Worm (Caenorhabditis elegans) whole organism, L4 larva: ENCODE results near the gene btb-5.
A peak's percentile ranks its signal among the peaks of the same experiment; 100 is the strongest.

ENCODE experiments used
- F44E2.7 ChIP-seq: fragments of 200-800 bp; sonication (Bioruptor generic); IDR thresholded peaks from 2 replicates; pipeline ENCODE4 v2.1.2; 2022; ENCODE audit warnings: missing genetic modification characterization, missing compliant biosample characterization
- T20F7.1 ChIP-seq: fragments of 200-800 bp; sonication (Bioruptor generic); optimal IDR thresholded peaks from 2 replicates; lab custom pipeline; 2018; ENCODE audit warnings: mild to moderate bottlenecking, missing genetic modification characterization, missing compliant biosample characterization
- T26A8.4 ChIP-seq: fragments of 200-800 bp; sonication (Bioruptor generic); IDR thresholded peaks from 2 replicates; pipeline ENCODE4 v1.3.6; 2022; ENCODE audit warnings: missing genetic modification characterization, missing compliant biosample characterization
- Y48G9A.11 ChIP-seq: fragments of 200-800 bp; sonication (Bioruptor generic); IDR thresholded peaks from 2 replicates; pipeline ENCODE4 v1.3.6; 2022; ENCODE audit warnings: missing genetic modification reagents, missing genetic modification characterization, missing compliant biosample characterization
- ZK546.5 ChIP-seq, 2 experiments: sonication (generic microtip); optimal IDR thresholded peaks; 2 replicates each; lab custom pipeline; 2017; ENCODE audit warnings: missing biosample characterization in 2 of 2, missing genetic modification characterization in 2 of 2
- ceh-62 ChIP-seq: sonication (generic microtip); optimal IDR thresholded peaks from 2 replicates; lab custom pipeline; 2017; ENCODE audit warnings: missing biosample characterization, missing genetic modification characterization
- ceh-82 ChIP-seq: sonication (generic microtip); optimal IDR thresholded peaks from 2 replicates; lab custom pipeline; 2017; ENCODE audit warnings: missing biosample characterization, missing genetic modification characterization
- daf-12 ChIP-seq: fragments of 150-350 bp; optimal IDR thresholded peaks from 2 replicates; lab custom pipeline; 2014; ENCODE audit warnings: missing biosample characterization, missing genetic modification reagents, missing genetic modification characterization
- daf-16 ChIP-seq, 3 experiments: sonication (generic microtip); optimal IDR thresholded peaks; 2 replicates each; lab custom pipeline; 2016 to 2017; ENCODE audit warnings: missing genetic modification characterization in 3 of 3, missing genetic modification reagents in 3 of 3, mild to moderate bottlenecking in 2 of 3, missing compliant biosample characterization in 2 of 3, missing biosample characterization in 1 of 3, moderate library complexity in 1 of 3
- dmd-6 ChIP-seq: fragments of 200-800 bp; sonication (Bioruptor generic); IDR thresholded peaks from 2 replicates; pipeline ENCODE4 v1.3.6; 2022; ENCODE audit warnings: missing genetic modification reagents, missing genetic modification characterization, missing compliant biosample characterization
- dmd-8 ChIP-seq: fragments of 200-800 bp; sonication (Bioruptor generic); IDR thresholded peaks from 2 replicates; pipeline ENCODE4 v1.3.6; 2022; ENCODE audit warnings: missing genetic modification characterization, missing compliant biosample characterization
- duxl-1 ChIP-seq: sonication (generic microtip); optimal IDR thresholded peaks from 2 replicates; lab custom pipeline; 2016; ENCODE audit warnings: mild to moderate bottlenecking, missing genetic modification characterization, moderate library complexity, missing compliant biosample characterization; ENCODE audit not compliant: poor library complexity
- dve-1 ChIP-seq: sonication (generic microtip); optimal IDR thresholded peaks from 2 replicates; lab custom pipeline; 2017; ENCODE audit warnings: antibody characterized with exemption, mild to moderate bottlenecking, missing genetic modification characterization, missing compliant biosample characterization; ENCODE audit not compliant: insufficient read depth
- egl-43 ChIP-seq: fragments of 200-800 bp; sonication (Bioruptor generic); IDR thresholded peaks from 2 replicates; pipeline ENCODE4 v1.3.6; 2022; ENCODE audit warnings: missing genetic modification reagents, missing genetic modification characterization, missing compliant biosample characterization
- fkh-10 ChIP-seq: fragments of 150-350 bp; optimal IDR thresholded peaks from 2 replicates; lab custom pipeline; 2014; ENCODE audit warnings: missing biosample characterization, missing genetic modification reagents, missing genetic modification characterization
- fos-1 ChIP-seq: fragments of 150-350 bp; optimal IDR thresholded peaks from 2 replicates; lab custom pipeline; 2014; ENCODE audit warnings: missing biosample characterization, missing genetic modification characterization
- gei-8 ChIP-seq: fragments of 200-800 bp; sonication (Bioruptor generic); optimal IDR thresholded peaks from 2 replicates; lab custom pipeline; 2018; ENCODE audit warnings: mild to moderate bottlenecking, missing genetic modification characterization, missing compliant biosample characterization
- hlh-11 ChIP-seq: fragments of 200-800 bp; sonication (Bioruptor generic); optimal IDR thresholded peaks from 2 replicates; lab custom pipeline; 2018; ENCODE audit warnings: mild to moderate bottlenecking, missing genetic modification characterization, missing compliant biosample characterization
- hlh-30 ChIP-seq: sonication (generic microtip); optimal IDR thresholded peaks from 2 replicates; lab custom pipeline; 2017; ENCODE audit warnings: antibody characterized with exemption, mild to moderate bottlenecking, missing genetic modification characterization, missing compliant biosample characterization; ENCODE audit not compliant: insufficient read depth
- hmg-1.1 ChIP-seq: fragments of 200-800 bp; sonication (Bioruptor generic); IDR thresholded peaks from 2 replicates; pipeline ENCODE4 v1.3.6; 2022; ENCODE audit warnings: missing genetic modification reagents, missing genetic modification characterization, missing compliant biosample characterization
- jun-1 ChIP-seq: fragments of 150-350 bp; optimal IDR thresholded peaks from 2 replicates; lab custom pipeline; 2014; ENCODE audit warnings: missing biosample characterization, missing genetic modification reagents, missing genetic modification characterization
- lin-13 ChIP-seq: fragments of 150-350 bp; optimal IDR thresholded peaks from 2 replicates; lab custom pipeline; 2014; ENCODE audit warnings: missing biosample characterization, missing genetic modification reagents, missing genetic modification characterization
- lin-29 ChIP-seq: fragments of 200-800 bp; sonication (Bioruptor generic); IDR thresholded peaks from 2 replicates; pipeline ENCODE4 v1.3.6; 2022; ENCODE audit warnings: missing genetic modification reagents, missing genetic modification characterization, missing compliant biosample characterization
- lin-38 ChIP-seq: fragments of 200-800 bp; sonication (Bioruptor generic); IDR thresholded peaks from 2 replicates; pipeline ENCODE4 v1.3.6; 2022; ENCODE audit warnings: missing genetic modification reagents, missing genetic modification characterization, missing compliant biosample characterization
- lsy-2 ChIP-seq, 2 experiments: fragments of 150-350 bp in 1 of 2; sonication (generic microtip) in 1 of 2; optimal IDR thresholded peaks; 2 replicates each; lab custom pipeline; 2014 to 2017; ENCODE audit warnings: missing biosample characterization in 2 of 2, missing genetic modification characterization in 2 of 2
- madf-5 ChIP-seq, 2 experiments: fragments of 200-800 bp; sonication (Bioruptor generic); IDR thresholded peaks; 2 replicates each; pipeline ENCODE4 v1.3.6; 2022; ENCODE audit warnings: missing compliant biosample characterization in 2 of 2, missing genetic modification characterization in 2 of 2
- mep-1 ChIP-seq: fragments of 150-350 bp; sonication (generic microtip); optimal IDR thresholded peaks from 3 replicates; lab custom pipeline; 2014; ENCODE audit warnings: missing biosample characterization, missing genetic modification characterization
- mes-2 ChIP-seq: sonication (generic microtip); optimal IDR thresholded peaks from 2 replicates; lab custom pipeline; 2016; ENCODE audit warnings: missing genotype, mild to moderate bottlenecking, missing genetic modification characterization, missing compliant biosample characterization; ENCODE audit not compliant: poor library complexity, severe bottlenecking
- mxl-2 ChIP-seq: fragments of 200-800 bp; sonication (Bioruptor generic); conservative IDR thresholded peaks from 2 replicates; pipeline ENCODE4 v1.3.6; 2022; ENCODE audit warnings: missing genetic modification reagents, missing genetic modification characterization, missing compliant biosample characterization
- mxl-3 ChIP-seq: fragments of 200-800 bp; sonication (Bioruptor generic); optimal IDR thresholded peaks from 2 replicates; lab custom pipeline; 2018; ENCODE audit warnings: mild to moderate bottlenecking, missing genetic modification characterization, missing compliant biosample characterization
- nhr-28 ChIP-seq: fragments of 150-350 bp; optimal IDR thresholded peaks from 2 replicates; lab custom pipeline; 2014; ENCODE audit warnings: missing biosample characterization, missing genetic modification characterization
- nhr-41 ChIP-seq: fragments of 200-800 bp; sonication (Bioruptor generic); IDR thresholded peaks from 2 replicates; pipeline ENCODE4 v1.3.6; 2022; ENCODE audit warnings: missing genetic modification reagents, missing genetic modification characterization, missing compliant biosample characterization
- nhr-76 ChIP-seq: fragments of 150-350 bp; optimal IDR thresholded peaks from 2 replicates; lab custom pipeline; 2014; ENCODE audit warnings: missing biosample characterization, missing genetic modification characterization
- nhr-77 ChIP-seq: fragments of 150-350 bp; optimal IDR thresholded peaks from 2 replicates; lab custom pipeline; 2014; ENCODE audit warnings: missing biosample characterization, missing genetic modification characterization
- pqm-1 ChIP-seq: sonication (generic microtip); optimal IDR thresholded peaks from 2 replicates; lab custom pipeline; 2017; ENCODE audit warnings: missing biosample characterization, missing genetic modification characterization
- rbr-2 ChIP-seq: sonication (generic microtip); optimal IDR thresholded peaks from 2 replicates; lab custom pipeline; 2016; ENCODE audit warnings: missing genotype, missing genetic modification characterization, missing compliant biosample characterization
- saeg-2 ChIP-seq: fragments of 200-800 bp; sonication (Bioruptor generic); IDR thresholded peaks from 2 replicates; pipeline ENCODE4 v1.3.6; 2022; ENCODE audit warnings: missing genetic modification reagents, missing genetic modification characterization, missing compliant biosample characterization
- unc-39 ChIP-seq: sonication (generic microtip); optimal IDR thresholded peaks from 2 replicates; lab custom pipeline; 2017; ENCODE audit warnings: missing biosample characterization, missing genetic modification characterization
- zfp-3 ChIP-seq: fragments of 200-800 bp; sonication (Bioruptor generic); conservative IDR thresholded peaks from 2 replicates; pipeline ENCODE4 v1.3.6; 2022; ENCODE audit warnings: missing genetic modification reagents, missing genetic modification characterization, missing compliant biosample characterization

btb-5 gene

DNA sequence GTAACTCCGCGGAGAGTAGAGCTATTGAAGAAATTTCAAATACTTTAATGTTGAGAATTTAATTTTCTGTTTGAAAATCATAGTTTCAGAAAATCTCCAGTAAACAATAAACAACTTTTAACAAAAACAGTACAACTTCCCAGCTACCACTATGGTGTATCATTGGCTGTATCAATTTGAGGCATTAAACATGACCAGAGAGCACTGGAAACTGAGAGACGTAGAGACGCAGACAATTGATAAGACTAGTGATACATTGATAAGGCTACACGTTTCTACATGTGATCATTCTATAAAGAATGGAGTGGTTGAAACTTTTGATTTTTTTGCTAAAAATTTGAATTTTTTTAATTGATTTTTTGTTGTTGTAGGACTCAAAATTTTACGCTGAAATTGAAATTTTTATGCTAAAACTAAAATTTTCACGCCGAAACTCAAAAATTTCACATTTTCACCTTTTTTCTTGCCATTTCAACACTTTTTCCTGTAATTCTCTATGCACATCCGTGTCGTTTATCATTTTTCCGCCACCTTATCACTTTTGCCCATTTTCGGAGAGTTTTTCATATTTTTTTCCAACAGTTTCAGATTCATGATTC, 45.6 kb downstream of the btb-5 start, which contains the start of gene H10E21.1 (continued):
- no peak for TF ChIP-seq daf-16 (GFP tag; optimal IDR thresholded peaks at IDR 0.05; lab: Kevin White, UChicago)
- peak; percentile 79 for TF ChIP-seq daf-16 (tag; optimal IDR thresholded peaks at IDR 0.05; lab: Kevin White, UChicago)
- no peak for TF ChIP-seq lin-38 (GFP tag; lab: Robert Waterston, UW)
- TF ChIP-seq lin-13: no peak
- peak; percentile 78 for TF ChIP-seq pqm-1
- TF ChIP-seq mxl-2 (GFP tag; lab: Robert Waterston, UW): no peak
- TF ChIP-seq nhr-77 (tag; lab: Kevin White, UChicago): peak; percentile 48

DNA sequence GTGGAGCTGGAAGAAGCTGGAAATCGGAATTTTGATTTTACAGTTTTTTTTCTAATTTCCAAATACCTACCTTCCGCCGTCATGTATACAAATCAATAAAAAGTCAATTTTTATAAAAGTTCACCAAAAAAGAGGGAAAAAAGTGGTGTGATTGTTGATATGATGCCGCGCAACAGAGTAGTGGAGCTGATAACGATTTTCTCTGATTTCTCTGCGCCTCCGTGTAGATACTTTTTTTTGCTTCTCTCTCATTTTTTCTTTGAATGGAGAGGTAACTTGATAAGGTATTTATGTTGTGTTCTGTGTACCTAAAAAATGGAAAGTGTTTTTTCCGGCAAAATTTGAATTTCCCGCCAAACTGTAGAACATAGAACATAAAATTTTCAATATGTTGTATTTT, 46.3 kb downstream of the btb-5 start, which contains the start of gene nhr-80:
TSS of gene nhr-80 (minus strand) at position 199 of the 400 bp plus-strand sequence.
- no peak for TF ChIP-seq nhr-76
- TF ChIP-seq egl-43: no peak
- no peak for TF ChIP-seq lin-29
- TF ChIP-seq hlh-11: peak; percentile 69
- peak; percentile 76 for TF ChIP-seq dmd-6 (GFP tag; lab: Robert Waterston, UW)
- TF ChIP-seq saeg-2 (GFP tag; lab: Robert Waterston, UW): no peak
- no peak for TF ChIP-seq mxl-3 (GFP tag; lab: Kevin White, UChicago)
- no peak for TF ChIP-seq F44E2.7 (GFP tag; lab: Robert Waterston, UW)
- peak; percentile 59 for TF ChIP-seq pqm-1
- TF ChIP-seq T20F7.1 (GFP tag; lab: Kevin White, UChicago): peak; percentile 20
- no peak for TF ChIP-seq fkh-10 (GFP tag; lab: Kevin White, UChicago)
- no peak for TF ChIP-seq T26A8.4 (GFP tag; lab: Robert Waterston, UW)
- TF ChIP-seq hlh-30 (tag; lab: Kevin White, UChicago): peak; percentile 20
- peak; percentile 48 for TF ChIP-seq mes-2
- TF ChIP-seq nhr-77 (tag; lab: Kevin White, UChicago): peak; percentile 50
- TF ChIP-seq ceh-62 (tag; lab: Kevin White, UChicago): no peak
- no peak for TF ChIP-seq unc-39 (tag; lab: Kevin White, UChicago)
- TF ChIP-seq ceh-82 (tag; lab: Kevin White, UChicago): no peak
- TF ChIP-seq ZK546.5 (tag; optimal IDR thresholded peaks at IDR 0.05; lab: Kevin White, UChicago): no peak
- TF ChIP-seq nhr-28 (tag; lab: Kevin White, UChicago): peak; percentile 93
- TF ChIP-seq dmd-8: no peak
- no peak for TF ChIP-seq gei-8 (GFP tag; lab: Kevin White, UChicago)
- peak in 1 of 2 experiments; percentile 38 for TF ChIP-seq lsy-2 (tag; optimal IDR thresholded peaks at IDR 0.05; lab: Kevin White, UChicago)
- no peak for TF ChIP-seq hmg-1.1
- TF ChIP-seq daf-16 (GFP tag; optimal IDR thresholded peaks at IDR 0.05; lab: Kevin White, UChicago): no peak
- peak; percentile 94 for TF ChIP-seq daf-16 (tag; optimal IDR thresholded peaks at IDR 0.05; lab: Kevin White, UChicago)
- TF ChIP-seq dve-1 (tag; lab: Kevin White, UChicago): peak; percentile 86

DNA sequence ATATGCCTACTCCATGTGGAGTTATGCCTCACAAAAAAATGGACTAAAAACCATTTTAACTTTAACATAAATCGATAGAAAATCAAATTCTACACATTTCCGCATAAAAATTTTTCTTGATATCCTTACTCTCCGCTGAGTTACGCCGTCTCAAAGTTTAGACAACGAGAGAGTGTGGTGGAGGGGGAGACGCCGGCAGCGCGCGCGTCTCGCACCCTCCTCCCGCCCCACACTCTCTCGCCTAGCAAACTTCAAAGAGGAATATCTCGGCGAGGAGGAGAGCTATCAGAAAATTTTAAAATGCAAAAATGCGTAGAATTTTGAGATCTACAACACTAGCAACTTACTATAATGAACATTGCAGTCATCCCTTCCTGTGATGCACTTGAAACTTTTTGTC, 46.8 kb downstream of the btb-5 start:
- TF ChIP-seq daf-12 (tag; lab: Kevin White, UChicago) (no peak), pqm-1 (no peak), nhr-41 (GFP tag; lab: Robert Waterston, UW) (no peak), ceh-82 (tag; lab: Kevin White, UChicago) (no peak), jun-1 (no peak), duxl-1 (tag; lab: Kevin White, UChicago) (no peak), zfp-3 (GFP tag; lab: Robert Waterston, UW) (no peak), fos-1 (no peak), rbr-2 (tag; lab: Kevin White, UChicago) (no peak), Y48G9A.11 (GFP tag; lab: Robert Waterston, UW) (no peak), madf-5 (GFP tag; IDR thresholded peaks at IDR 0.05; lab: Robert Waterston, UW) (no peak), hmg-1.1 (no peak), mep-1 (no peak), ceh-62 (tag; lab: Kevin White, UChicago) (no peak), ZK546.5 (tag; optimal IDR thresholded peaks at IDR 0.05; lab: Kevin White, UChicago) (no peak), nhr-77 (tag; lab: Kevin White, UChicago) (no peak)
